Worm (Caenorhabditis elegans): ENCODE data around the gene smz-1.

- no peak for TF ChIP-seq ztf-3 (GFP tag; optimal IDR thresholded peaks at IDR 0.05)
- no peak for TF ChIP-seq ztf-18 (tag; optimal IDR thresholded peaks at IDR 0.05)
- TF ChIP-seq dpl-1 (GFP tag; optimal IDR thresholded peaks at IDR 0.05) = no peak
- no peak for TF ChIP-seq nfya-2 (GFP tag; IDR thresholded peaks at IDR 0.05)
- TF ChIP-seq unc-62 (GFP tag; optimal IDR thresholded peaks at IDR 0.05) = no peak
- TF ChIP-seq Y67H2A.10 (GFP tag; conservative IDR thresholded peaks at IDR 0.05) = no peak
- TF ChIP-seq snpc-4 (GFP tag; optimal IDR thresholded peaks at IDR 0.05) = no peak
- TF ChIP-seq snpc-4 (tag; optimal IDR thresholded peaks at IDR 0.05) = no peak
- no peak for TF ChIP-seq mcd-1 (GFP tag; IDR thresholded peaks at IDR 0.05)
- TF ChIP-seq snpc-3.4 (tag; optimal IDR thresholded peaks at IDR 0.05) = no peak
- TF ChIP-seq cebp-2 (GFP tag; IDR thresholded peaks at IDR 0.05) = no peak
- TF ChIP-seq D2030.7 (GFP tag; IDR thresholded peaks at IDR 0.05) = no peak
- TF ChIP-seq nfya-1 (tag; optimal IDR thresholded peaks at IDR 0.05; ENCODE audit: borderline replicate concordance, insufficient read depth) = no peak
- no peak for TF ChIP-seq ztf-6 (GFP tag; IDR thresholded peaks at IDR 0.05)
Measured at ce11 chrIV:12467761-12468160, 12.9 kb downstream of the smz-1 start.

Measured in whole organism, young adult.